Fruit fly (Drosophila melanogaster) whole organism, embryonic: ENCODE data around the gene CG15515.
A peak's percentile ranks its signal among the peaks of the same experiment; 100 is the strongest.

Experiments used
- Abd-B ChIP-seq: fragments of 200-800 bp; sonication (Bioruptor generic); optimal IDR thresholded peaks from 2 replicates; lab custom pipeline; 2018; ENCODE audit warnings: missing biosample characterization, mild to moderate bottlenecking, missing genetic modification characterization, moderate library complexity
- Aef1 ChIP-seq: fragments of 200-800 bp; sonication (Bioruptor generic); IDR thresholded peaks from 3 replicates; pipeline ENCODE4 v1.3.6; 2022; ENCODE audit warnings: missing biosample characterization, missing genetic modification characterization
- Atf3 ChIP-seq: fragments of 200-800 bp; sonication (Bioruptor generic); optimal IDR thresholded peaks from 3 replicates; lab custom pipeline; 2016; ENCODE audit warnings: missing biosample characterization, missing genetic modification characterization
- Awh ChIP-seq: fragments of 200-800 bp; sonication (Bioruptor generic); IDR thresholded peaks from 2 replicates; pipeline ENCODE4, ENCODE4 v1.3.6; 2022; ENCODE audit warnings: missing biosample characterization, missing genetic modification characterization
- CG11560 ChIP-seq: fragments of 200-800 bp; sonication (Bioruptor generic); IDR thresholded peaks from 3 replicates; pipeline ENCODE4 v1.3.6; 2022; ENCODE audit warnings: missing biosample characterization, missing genetic modification characterization
- CG12236 ChIP-seq: fragments of 200-800 bp; sonication (Bioruptor generic); optimal IDR thresholded peaks from 2 replicates; lab custom pipeline; 2016; ENCODE audit warnings: missing biosample characterization, missing genetic modification characterization
- CG13287 ChIP-seq: fragments of 200-800 bp; sonication (Bioruptor generic); IDR thresholded peaks from 2 replicates; pipeline ENCODE4 v1.3.6; 2022; ENCODE audit warnings: missing biosample characterization, missing genetic modification characterization; ENCODE audit not compliant: partially characterized antibody
- CG14710 ChIP-seq: fragments of 200-800 bp; sonication (Bioruptor generic); optimal IDR thresholded peaks from 3 replicates; lab custom pipeline; 2019; ENCODE audit warnings: missing biosample characterization, mild to moderate bottlenecking, missing genetic modification characterization, moderate library complexity
- CG14860 ChIP-seq: fragments of 200-800 bp; sonication (Bioruptor generic); IDR thresholded peaks from 3 replicates; pipeline ENCODE4 v1.3.6; 2022; ENCODE audit warnings: missing biosample characterization, missing genetic modification characterization; ENCODE audit not compliant: partially characterized antibody
- CG17568 ChIP-seq: fragments of 200-800 bp; sonication (Bioruptor generic); optimal IDR thresholded peaks from 2 replicates; lab custom pipeline; 2018; ENCODE audit warnings: missing biosample characterization, mild to moderate bottlenecking, missing genetic modification characterization, moderate library complexity
- CG17802 ChIP-seq: fragments of 200-800 bp; sonication (Bioruptor generic); optimal IDR thresholded peaks from 2 replicates; lab custom pipeline; 2018; ENCODE audit warnings: missing biosample characterization, mild to moderate bottlenecking, missing genetic modification characterization, moderate library complexity
- CG18619 ChIP-seq: fragments of 200-800 bp; sonication (Bioruptor generic); optimal IDR thresholded peaks from 3 replicates; lab custom pipeline; 2017; ENCODE audit warnings: missing biosample characterization, mild to moderate bottlenecking, missing genetic modification characterization
- CG18764 ChIP-seq: fragments of 200-800 bp; sonication (Bioruptor generic); optimal IDR thresholded peaks from 3 replicates; lab custom pipeline; 2016; ENCODE audit warnings: missing biosample characterization, missing genetic modification characterization
- CG2116 ChIP-seq: fragments of 200-800 bp; sonication (Bioruptor generic); optimal IDR thresholded peaks from 3 replicates; lab custom pipeline; 2018; ENCODE audit warnings: missing biosample characterization, mild to moderate bottlenecking, missing genetic modification characterization
- CG2875 ChIP-seq: fragments of 200-800 bp; sonication (Bioruptor generic); optimal IDR thresholded peaks from 2 replicates; lab custom pipeline; 2017; ENCODE audit warnings: missing biosample characterization, mild to moderate bottlenecking, missing genetic modification characterization, missing genetic modification reagents
- CG6791 ChIP-seq: fragments of 200-800 bp; sonication (Bioruptor generic); IDR thresholded peaks from 3 replicates; pipeline ENCODE4 v1.3.6; 2022; ENCODE audit warnings: missing biosample characterization, missing genetic modification characterization; ENCODE audit not compliant: partially characterized antibody
- CG7786 ChIP-seq: fragments of 200-800 bp; sonication (Bioruptor generic); optimal IDR thresholded peaks from 2 replicates; lab custom pipeline; 2016; ENCODE audit warnings: missing biosample characterization, missing genetic modification characterization
- CG7839 ChIP-seq: fragments of 200-800 bp; sonication (Bioruptor generic); optimal IDR thresholded peaks from 3 replicates; lab custom pipeline; 2018; ENCODE audit warnings: missing biosample characterization, mild to moderate bottlenecking, missing genetic modification characterization, moderate library complexity
- CG8944 ChIP-seq: fragments of 200-800 bp; sonication (Bioruptor generic); optimal IDR thresholded peaks from 3 replicates; lab custom pipeline; 2016; ENCODE audit warnings: missing biosample characterization, missing genetic modification characterization
- CG9437 ChIP-seq: fragments of 200-800 bp; sonication (Bioruptor generic); optimal IDR thresholded peaks from 2 replicates; lab custom pipeline; 2018; ENCODE audit warnings: missing biosample characterization, mild to moderate bottlenecking, missing genetic modification characterization
- CG9817 ChIP-seq: fragments of 200-800 bp; sonication (Bioruptor generic); optimal IDR thresholded peaks from 2 replicates; lab custom pipeline; 2018; ENCODE audit warnings: missing biosample characterization, mild to moderate bottlenecking, missing genetic modification characterization, moderate library complexity
- CoRest ChIP-seq: fragments of 200-800 bp; sonication (Bioruptor generic); optimal IDR thresholded peaks from 3 replicates; lab custom pipeline; 2018; ENCODE audit warnings: missing biosample characterization, mild to moderate bottlenecking, missing genetic modification characterization, moderate library complexity
- D19A ChIP-seq: fragments of 200-800 bp; optimal IDR thresholded peaks from 3 replicates; lab custom pipeline; 2019; ENCODE audit warnings: missing biosample characterization, mild to moderate bottlenecking, missing genetic modification characterization, moderate library complexity
- Dref ChIP-seq: fragments of 200-800 bp; sonication (Bioruptor generic); IDR thresholded peaks from 2 replicates; pipeline ENCODE4 v1.3.6; 2022; ENCODE audit warnings: missing biosample characterization, missing genetic modification characterization
- HHEX ChIP-seq: fragments of 200-800 bp; sonication (Bioruptor generic); optimal IDR thresholded peaks from 3 replicates; lab custom pipeline; 2017; ENCODE audit warnings: missing biosample characterization, mild to moderate bottlenecking, missing genetic modification characterization, missing genetic modification reagents
- HmgD ChIP-seq: fragments of 200-800 bp; sonication (Bioruptor generic); optimal IDR thresholded peaks from 3 replicates; lab custom pipeline; 2016; ENCODE audit warnings: missing biosample characterization, missing genetic modification characterization
- Hmr ChIP-seq: fragments of 200-800 bp; sonication (Bioruptor generic); optimal IDR thresholded peaks from 3 replicates; lab custom pipeline; 2017; ENCODE audit warnings: mild to moderate bottlenecking, missing biosample characterization, missing genetic modification reagents, missing genetic modification characterization
- Hr78 ChIP-seq, 2 experiments: fragments of 200-800 bp in 1 of 2; fragments of >200 bp in 1 of 2; sonication (Bioruptor generic) in 1 of 2; optimal IDR thresholded peaks; 2 replicates each; lab custom pipeline; 2017 to 2019; ENCODE audit warnings: missing biosample characterization in 2 of 2, missing genetic modification characterization in 2 of 2, mild to moderate bottlenecking in 1 of 2, moderate library complexity in 1 of 2
- MBD-R2 ChIP-seq: fragments of 200-800 bp; sonication (Bioruptor generic); IDR thresholded peaks from 2 replicates; pipeline ENCODE4 v1.3.6; 2022; ENCODE audit warnings: missing biosample characterization, missing genetic modification characterization
- Mes4 ChIP-seq: fragments of 200-800 bp; sonication (Bioruptor generic); optimal IDR thresholded peaks from 2 replicates; lab custom pipeline; 2016; ENCODE audit warnings: missing biosample characterization, missing genetic modification characterization
- Rx ChIP-seq: fragments of 200-800 bp; sonication (Bioruptor generic); IDR thresholded peaks from 2 replicates; pipeline ENCODE4 v1.3.6; 2022; ENCODE audit warnings: missing biosample characterization, missing genetic modification characterization
- Sry-δ ChIP-seq: fragments of 200-800 bp; sonication (Bioruptor generic); optimal IDR thresholded peaks from 2 replicates; lab custom pipeline; 2016; ENCODE audit warnings: missing biosample characterization, missing genetic modification characterization
- amos ChIP-seq: fragments of 200-800 bp; sonication (Bioruptor generic); IDR thresholded peaks from 2 replicates; pipeline ENCODE4 v1.3.6; 2022; ENCODE audit warnings: missing biosample characterization, missing genetic modification characterization; ENCODE audit not compliant: partially characterized antibody
- ap ChIP-seq: fragments of 200-800 bp; sonication (Bioruptor generic); IDR thresholded peaks from 2 replicates; pipeline ENCODE4 v1.3.6; 2022; ENCODE audit warnings: missing biosample characterization, missing genetic modification characterization
- caup ChIP-seq: fragments of 200-800 bp; sonication (Bioruptor generic); optimal IDR thresholded peaks from 3 replicates; lab custom pipeline; 2017; ENCODE audit warnings: missing biosample characterization, mild to moderate bottlenecking, missing genetic modification characterization, moderate library complexity; ENCODE audit not compliant: severe bottlenecking
- dm ChIP-seq: fragments of 200-800 bp; sonication (Bioruptor generic); optimal IDR thresholded peaks from 3 replicates; lab custom pipeline; 2016; ENCODE audit warnings: missing biosample characterization, missing genetic modification characterization
- dpn ChIP-seq, 2 experiments: fragments of 200-800 bp; sonication (Bioruptor generic); optimal IDR thresholded peaks; 3 replicates each; lab custom pipeline; 2016; ENCODE audit warnings: missing biosample characterization in 2 of 2, missing genetic modification characterization in 2 of 2
- ftz-f1 ChIP-seq: fragments of 200-800 bp; sonication (Bioruptor generic); optimal IDR thresholded peaks from 2 replicates; lab custom pipeline; 2016; ENCODE audit warnings: missing biosample characterization, missing genetic modification characterization
- gt ChIP-seq: fragments of 200-800 bp; sonication (Bioruptor generic); IDR thresholded peaks from 2 replicates; pipeline ENCODE4 v1.3.6; 2022; ENCODE audit warnings: missing biosample characterization, missing genetic modification characterization
- jigr1 ChIP-seq: fragments of 200-800 bp; sonication (Bioruptor generic); IDR thresholded peaks from 3 replicates; pipeline ENCODE4 v1.3.6; 2022; ENCODE audit warnings: missing biosample characterization, missing genetic modification characterization
- kah ChIP-seq: fragments of 200-800 bp; sonication (Bioruptor generic); optimal IDR thresholded peaks from 2 replicates; lab custom pipeline; 2018; ENCODE audit warnings: missing biosample characterization, mild to moderate bottlenecking, missing genetic modification characterization
- lab ChIP-seq: fragments of 200-800 bp; sonication (Bioruptor generic); optimal IDR thresholded peaks from 3 replicates; lab custom pipeline; 2017; ENCODE audit warnings: missing biosample characterization, missing genetic modification characterization, mild to moderate bottlenecking, moderate library complexity, missing genetic modification reagents
- luna ChIP-seq: fragments of 200-800 bp; sonication (Bioruptor generic); optimal IDR thresholded peaks from 2 replicates; lab custom pipeline; 2016; ENCODE audit warnings: missing biosample characterization, missing genetic modification characterization
- pzg ChIP-seq: fragments of 200-800 bp; sonication (Bioruptor generic); optimal IDR thresholded peaks from 3 replicates; lab custom pipeline; 2018; ENCODE audit warnings: missing biosample characterization, mild to moderate bottlenecking, missing genetic modification characterization, moderate library complexity
- row ChIP-seq: fragments of 200-800 bp; sonication (Bioruptor generic); IDR thresholded peaks from 3 replicates; pipeline ENCODE4 v1.3.6; 2022; ENCODE audit warnings: missing biosample characterization, missing genetic modification characterization
- sna ChIP-seq: fragments of 200-800 bp; sonication (Bioruptor generic); IDR thresholded peaks from 2 replicates; pipeline ENCODE4 v1.3.6; 2022; ENCODE audit warnings: missing biosample characterization, missing genetic modification characterization; ENCODE audit not compliant: partially characterized antibody
- ttk ChIP-seq: fragments of 200-800 bp; sonication (Bioruptor generic); IDR thresholded peaks from 2 replicates; pipeline ENCODE4 v2.1.2; 2022; ENCODE audit warnings: missing biosample characterization, missing genetic modification characterization
- wek ChIP-seq: fragments of 200-800 bp; sonication (Bioruptor generic); optimal IDR thresholded peaks from 3 replicates; lab custom pipeline; 2018; ENCODE audit warnings: missing biosample characterization, mild to moderate bottlenecking, missing genetic modification characterization, moderate library complexity
- wor ChIP-seq: fragments of 200-800 bp; sonication (Bioruptor generic); IDR thresholded peaks from 2 replicates; pipeline ENCODE4 v1.3.6; 2022; ENCODE audit warnings: missing biosample characterization, missing genetic modification characterization
- zen ChIP-seq: fragments of 200-800 bp; sonication (Bioruptor generic); optimal IDR thresholded peaks from 3 replicates; lab custom pipeline; 2018; ENCODE audit warnings: missing biosample characterization, mild to moderate bottlenecking, missing genetic modification characterization, moderate library complexity

CG15515 gene

dm6 chr3R:29858806-29859205 is 46.5 kb upstream of the CG15515 start, which contains the start of gene CG7824 (continued):
- no peak for TF ChIP-seq CG9437 (GFP tag; lab: Kevin White, UChicago)
- TF ChIP-seq CG14710 (tag; lab: Kevin White, UChicago), result peak; percentile 23
- TF ChIP-seq dm (GFP tag; lab: Kevin White, UChicago), result peak; percentile 13
- TF ChIP-seq zen, result peak; percentile 13
- TF ChIP-seq CG12236 (GFP tag; lab: Kevin White, UChicago), result no peak
- TF ChIP-seq pzg, result peak; percentile 74
- no peak for TF ChIP-seq CG9817
- TF ChIP-seq CG6791 (GFP tag; lab: Robert Waterston, UW), result 0 out of 3 replicates have a peak, but pooled peaks have one; percentile 22
- no peak for TF ChIP-seq ttk
- no peak for TF ChIP-seq CG11560 (tag; lab: Robert Waterston, UW)
- TF ChIP-seq lab (GFP tag; lab: Kevin White, UChicago), result no peak
- no peak for TF ChIP-seq CG2875 (GFP tag; lab: Kevin White, UChicago)
- TF ChIP-seq amos (GFP tag; lab: Robert Waterston, UW), result peak; percentile 24; the same call in 1 of the 2 replicates
- no peak for TF ChIP-seq Awh (GFP tag; lab: Robert Waterston, UW)
- TF ChIP-seq CG13287 (GFP tag; lab: Robert Waterston, UW), result peak; percentile 17; the same call in 1 of the 2 replicates
- 0 out of 3 replicates have a peak, but pooled peaks have one; percentile 20 for TF ChIP-seq row (GFP tag; lab: Robert Waterston, UW)
- TF ChIP-seq Aef1 (GFP tag; lab: Robert Waterston, UW), result no peak
- TF ChIP-seq Atf3 (GFP tag; lab: Kevin White, UChicago), result no peak
- no peak for TF ChIP-seq CG18619 (GFP tag; lab: Kevin White, UChicago)
- TF ChIP-seq Mes4 (GFP tag; lab: Kevin White, UChicago), result no peak
- TF ChIP-seq CG7786, result no peak
- TF ChIP-seq jigr1 (GFP tag; lab: Robert Waterston, UW), result no peak
- TF ChIP-seq wor (GFP tag; lab: Robert Waterston, UW), result no peak
- TF ChIP-seq CoRest (tag; lab: Kevin White, UChicago), result peak; percentile 19
- no peak for TF ChIP-seq wek (GFP tag; lab: Kevin White, UChicago)
- no peak for TF ChIP-seq gt (GFP tag; lab: Robert Waterston, UW)
- TF ChIP-seq Hr78 (GFP tag; optimal IDR thresholded peaks at IDR 0.05; lab: Kevin White, UChicago), result no peak
- TF ChIP-seq sna (GFP tag; lab: Robert Waterston, UW), result no peak
- no peak for TF ChIP-seq Rx (GFP tag; lab: Robert Waterston, UW)
- no peak for TF ChIP-seq CG17802 (tag; lab: Kevin White, UChicago)
- no peak for TF ChIP-seq ftz-f1 (GFP tag; lab: Kevin White, UChicago)
- peak; percentile 51 for TF ChIP-seq Dref (GFP tag; lab: Robert Waterston, UW)
- TF ChIP-seq D19A (tag; lab: Kevin White, UChicago), result no peak
- TF ChIP-seq CG17568 (GFP tag; lab: Kevin White, UChicago), result no peak
- TF ChIP-seq HmgD (GFP tag; lab: Kevin White, UChicago), result peak; percentile 6
- TF ChIP-seq CG14860 (GFP tag; lab: Robert Waterston, UW), result no peak
- TF ChIP-seq luna (GFP tag; lab: Kevin White, UChicago), result no peak
- no peak for TF ChIP-seq kah (GFP tag; lab: Kevin White, UChicago)
- TF ChIP-seq Sry-δ, result peak; percentile 31
- TF ChIP-seq Hmr (GFP tag; lab: Kevin White, UChicago), result no peak
- no peak for TF ChIP-seq HHEX (GFP tag; lab: Kevin White, UChicago)
- no peak for TF ChIP-seq caup (GFP tag; lab: Kevin White, UChicago)
- TF ChIP-seq CG18764 (GFP tag; lab: Kevin White, UChicago), result no peak
- no peak for TF ChIP-seq CG7839 (tag; lab: Kevin White, UChicago)
- TF ChIP-seq CG8944 (GFP tag; lab: Kevin White, UChicago), result no peak
- no peak for TF ChIP-seq dpn (GFP tag; optimal IDR thresholded peaks at IDR 0.05; lab: Kevin White, UChicago)
- TF ChIP-seq CG2116 (GFP tag; lab: Kevin White, UChicago), result peak; percentile 40
- TF ChIP-seq Abd-B (GFP tag; lab: Kevin White, UChicago), result peak; percentile 14
- TF ChIP-seq ap (GFP tag; lab: Robert Waterston, UW), result no peak
- TF ChIP-seq MBD-R2 (GFP tag; lab: Robert Waterston, UW), result peak; percentile 53; the same call in 1 of the 2 replicates
